2 fruit fly cellular contexts compared by ENCODE assay signal in the genomic region with DNA sequence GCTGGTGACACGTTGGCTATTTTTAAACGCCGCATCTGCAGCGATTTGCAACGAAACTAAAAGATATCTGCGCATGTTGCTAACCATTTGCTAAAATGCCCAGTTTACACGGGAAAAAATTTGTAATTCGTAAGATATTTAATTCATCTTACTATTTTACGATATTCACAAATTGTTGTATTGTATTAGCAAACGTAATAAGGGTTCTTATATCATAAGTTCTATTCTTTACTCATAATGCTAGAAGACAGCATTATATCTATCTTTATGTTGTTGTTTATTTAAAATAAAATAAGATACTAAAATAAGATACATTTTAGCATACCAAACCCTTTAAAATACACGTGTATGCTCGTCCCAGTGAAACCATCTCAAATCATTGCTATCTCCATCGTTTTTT.
TF ChIP-seq lines count a peak whose summit lies in the region.

No protein-coding gene starts in this region.

TF ChIP-seq in whole organism, prepupa, 60 proteins besides CTCF, POLR2A, EP300 and RAD21 (continues in another document):
- TF ChIP-seq Sox102F (GFP tag; optimal IDR thresholded peaks at IDR 0.05; lab: Kevin White, UChicago) (no peak), acj6 (GFP tag; optimal IDR thresholded peaks at IDR 0.05; lab: Kevin White, UChicago) (peak; percentile 15), CG6808 (GFP tag; optimal IDR thresholded peaks at IDR 0.05; lab: Kevin White, UChicago) (peak; percentile 7), CG4318 (GFP tag; optimal IDR thresholded peaks at IDR 0.05; lab: Kevin White, UChicago) (peak; percentile 11), fd59A (GFP tag; optimal IDR thresholded peaks at IDR 0.05; lab: Kevin White, UChicago) (peak; percentile 30), CG3032 (tag; optimal IDR thresholded peaks at IDR 0.05; lab: Kevin White, UChicago) (peak; percentile 56), CG34406 (GFP tag; optimal IDR thresholded peaks at IDR 0.05; lab: Kevin White, UChicago) (no peak), Eip78C (GFP tag; lab: Kevin White, UChicago) (peak; percentile 88), CG11762 (GFP tag; optimal IDR thresholded peaks at IDR 0.05; lab: Kevin White, UChicago; ENCODE audit: insufficient read depth) (no peak), Hr38 (GFP tag; optimal IDR thresholded peaks at IDR 0.05; lab: Kevin White, UChicago) (no peak), Sox15 (GFP tag; optimal IDR thresholded peaks at IDR 0.05; lab: Kevin White, UChicago) (no peak), Ets96B (tag; optimal IDR thresholded peaks at IDR 0.05; lab: Kevin White, UChicago) (peak; percentile 57), cyc (GFP tag; optimal IDR thresholded peaks at IDR 0.05; lab: Kevin White, UChicago) (no peak), Eip75B (GFP tag; optimal IDR thresholded peaks at IDR 0.05; lab: Kevin White, UChicago) (peak; percentile 13), CG8319 (GFP tag; optimal IDR thresholded peaks at IDR 0.05; lab: Kevin White, UChicago) (no peak), pdm3 (GFP tag; optimal IDR thresholded peaks at IDR 0.05; lab: Kevin White, UChicago) (peak; percentile 10), CG8119 (GFP tag; IDR thresholded peaks at IDR 0.05; lab: Robert Waterston, UW) (peak; percentile 66), dac (GFP tag; optimal IDR thresholded peaks at IDR 0.05; lab: Kevin White, UChicago) (no peak), Met (GFP tag; optimal IDR thresholded peaks at IDR 0.05; lab: Kevin White, UChicago) (no peak), CG10669 (GFP tag; optimal IDR thresholded peaks at IDR 0.05; lab: Kevin White, UChicago) (peak; percentile 20), CG11902 (GFP tag; optimal IDR thresholded peaks at IDR 0.05; lab: Kevin White, UChicago) (no peak), CG31627 (GFP tag; optimal IDR thresholded peaks at IDR 0.05; lab: Kevin White, UChicago) (no peak), dsx (GFP tag; optimal IDR thresholded peaks at IDR 0.05; lab: Kevin White, UChicago; ENCODE audit: poor library complexity, severe bottlenecking) (peak; percentile 29), Ets21C (GFP tag; optimal IDR thresholded peaks at IDR 0.05; lab: Kevin White, UChicago) (no peak), CG32006 (GFP tag; optimal IDR thresholded peaks at IDR 0.05; lab: Kevin White, UChicago) (peak; percentile 67), eg (GFP tag; IDR thresholded peaks at IDR 0.05; lab: Robert Waterston, UW) (no peak), CG10631 (GFP tag; optimal IDR thresholded peaks at IDR 0.05; lab: Kevin White, UChicago) (peak; percentile 31), CG6163 (GFP tag; IDR thresholded peaks at IDR 0.05; lab: Robert Waterston, UW) (0 out of 3 replicates have a peak, but pooled peaks have one; percentile 11), salr (GFP tag; optimal IDR thresholded peaks at IDR 0.05; lab: Kevin White, UChicago) (peak in 1 of 2 experiments; percentile 1), CG1621 (tag; optimal IDR thresholded peaks at IDR 0.05; lab: Kevin White, UChicago) (no peak), achi (GFP tag; optimal IDR thresholded peaks at IDR 0.05; lab: Kevin White, UChicago) (peak; percentile 47), fkh (GFP tag; optimal IDR thresholded peaks at IDR 0.05; lab: Kevin White, UChicago) (no peak), ss (GFP tag; optimal IDR thresholded peaks at IDR 0.05; lab: Kevin White, UChicago) (peak in 1 of 2 experiments; percentile 15), spab (GFP tag; optimal IDR thresholded peaks at IDR 0.05; lab: Kevin White, UChicago) (peak; percentile 27), CG6276 (GFP tag; optimal IDR thresholded peaks at IDR 0.05; lab: Kevin White, UChicago) (peak; percentile 14), Sox14 (GFP tag; optimal IDR thresholded peaks at IDR 0.05; lab: Kevin White, UChicago) (no peak), CG15336 (GFP tag; IDR thresholded peaks at IDR 0.05; lab: Robert Waterston, UW) (peak; percentile 55), Eip93F (GFP tag; optimal IDR thresholded peaks at IDR 0.05; lab: Kevin White, UChicago) (no peak), esn (GFP tag; optimal IDR thresholded peaks at IDR 0.05; lab: Kevin White, UChicago) (no peak), Hr39 (GFP tag; optimal IDR thresholded peaks at IDR 0.05; lab: Kevin White, UChicago) (no peak), vri (GFP tag; optimal IDR thresholded peaks at IDR 0.05; lab: Kevin White, UChicago) (no peak), CG8632 (GFP tag; optimal IDR thresholded peaks at IDR 0.05; lab: Kevin White, UChicago) (no peak), Smox (GFP tag; optimal IDR thresholded peaks at IDR 0.05; lab: Kevin White, UChicago) (no peak), CG11294 (GFP tag; IDR thresholded peaks at IDR 0.05; lab: Robert Waterston, UW) (no peak)

TF ChIP-seq in whole organism, pupa, 21 proteins besides CTCF, POLR2A, EP300 and RAD21:
- TF ChIP-seq CG8301 (tag; optimal IDR thresholded peaks at IDR 0.05; lab: Kevin White, UChicago) (peak; percentile 27), CG13204 (GFP tag; optimal IDR thresholded peaks at IDR 0.05; lab: Kevin White, UChicago) (no peak), CG32121 (GFP tag; IDR thresholded peaks at IDR 0.05; lab: Robert Waterston, UW) (no peak), CG9948 (tag; optimal IDR thresholded peaks at IDR 0.05; lab: Kevin White, UChicago) (peak; percentile 60), Ets98B (GFP tag; IDR thresholded peaks at IDR 0.05; lab: Robert Waterston, UW) (0 out of 2 replicates have a peak, but pooled peaks have one; percentile 6), CG34367 (tag; optimal IDR thresholded peaks at IDR 0.05; lab: Kevin White, UChicago) (peak; percentile 34), CG4496 (GFP tag; IDR thresholded peaks at IDR 0.05; lab: Robert Waterston, UW) (0 out of 3 replicates have a peak, but pooled peaks have one; percentile 24), CG12605 (GFP tag; IDR thresholded peaks at IDR 0.05; lab: Robert Waterston, UW) (peak; percentile 28; the same call in 1 of the 2 replicates), CG15710 (tag; optimal IDR thresholded peaks at IDR 0.05; lab: Kevin White, UChicago) (peak; percentile 54), CG14655 (GFP tag; optimal IDR thresholded peaks at IDR 0.05; lab: Kevin White, UChicago) (peak; percentile 62), CG17806 (tag; optimal IDR thresholded peaks at IDR 0.05; lab: Kevin White, UChicago) (peak; percentile 43), gl (tag; optimal IDR thresholded peaks at IDR 0.05; lab: Kevin White, UChicago) (no peak), CG8159 (tag; optimal IDR thresholded peaks at IDR 0.05; lab: Kevin White, UChicago) (peak; percentile 65), Snoo (tag; optimal IDR thresholded peaks at IDR 0.05; lab: Kevin White, UChicago) (no peak)
